Worm (Caenorhabditis elegans): ENCODE results near the gene hlh-13.

The hlh-13 gene

DNA sequence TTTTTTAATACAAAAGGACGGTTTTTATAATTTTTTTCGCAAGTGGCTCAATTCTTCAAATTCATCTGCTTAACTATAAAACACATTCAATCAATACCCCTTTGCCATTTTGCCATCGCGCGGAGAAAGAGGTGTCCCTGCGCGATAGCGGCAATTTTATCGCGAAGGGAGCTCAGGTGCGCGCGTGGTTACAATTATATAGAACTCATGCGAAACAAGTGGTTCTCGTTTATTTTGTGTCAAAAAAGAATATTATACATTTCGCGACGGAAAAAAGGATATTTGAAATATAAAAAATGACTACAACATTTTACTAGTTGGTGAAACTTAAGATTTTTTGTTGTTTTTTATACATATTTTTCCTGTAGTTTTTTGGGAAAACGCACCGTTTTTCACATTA, 39.9 kb upstream of the hlh-13 start (continued):
- peak; percentile 68 for TF ChIP-seq athp-1 (tag; optimal IDR thresholded peaks at IDR 0.05)
- no peak for TF ChIP-seq Y53F4B.3 (GFP tag; IDR thresholded peaks at IDR 0.05)
- TF ChIP-seq F23B12.7 (tag; optimal IDR thresholded peaks at IDR 0.05; ENCODE audit: insufficient read depth), result peak; percentile 97
- TF ChIP-seq ceh-58 (GFP tag; IDR thresholded peaks at IDR 0.05), result no peak
- TF ChIP-seq egrh-3 (GFP tag; IDR thresholded peaks at IDR 0.05), result no peak
- TF ChIP-seq T26A5.8 (tag; optimal IDR thresholded peaks at IDR 0.05), result no peak
- peak; percentile 97 for TF ChIP-seq let-526 (GFP tag; IDR thresholded peaks at IDR 0.05)
- peak; percentile 86 for TF ChIP-seq lin-26 (GFP tag; IDR thresholded peaks at IDR 0.05)
- TF ChIP-seq ekl-4 (GFP tag; IDR thresholded peaks at IDR 0.05), result peak; percentile 95
- no peak for TF ChIP-seq D2030.7 (GFP tag; IDR thresholded peaks at IDR 0.05)
- TF ChIP-seq rcor-1 (GFP tag; IDR thresholded peaks at IDR 0.05), result peak; percentile 97
- peak; percentile 100 for TF ChIP-seq Y56A3A.18 (GFP tag; IDR thresholded peaks at IDR 0.05)
- no peak for TF ChIP-seq hlh-12 (tag; optimal IDR thresholded peaks at IDR 0.05)
- TF ChIP-seq bed-1 (GFP tag; IDR thresholded peaks at IDR 0.05), result 0 out of 2 replicates have a peak, but pooled peaks have one; percentile 83
- TF ChIP-seq unc-62 (GFP tag; optimal IDR thresholded peaks at IDR 0.05), result peak; percentile 39
- TF ChIP-seq F10E7.11 (tag; optimal IDR thresholded peaks at IDR 0.05), result peak; percentile 97
- peak; percentile 96 for TF ChIP-seq lir-1 (GFP tag; conservative IDR thresholded peaks at IDR 0.05)
- TF ChIP-seq dpl-1 (GFP tag; optimal IDR thresholded peaks at IDR 0.05), result no peak
- peak; percentile 49 for TF ChIP-seq B0261.1 (tag; optimal IDR thresholded peaks at IDR 0.05)
- peak; percentile 43 for TF ChIP-seq sptf-2 (GFP tag; optimal IDR thresholded peaks at IDR 0.05)
- no peak for TF ChIP-seq F55B11.4 (tag; optimal IDR thresholded peaks at IDR 0.05; ENCODE audit: borderline replicate concordance, insufficient read depth)
- TF ChIP-seq F52B5.7 (tag; optimal IDR thresholded peaks at IDR 0.05), result peak; percentile 96
- no peak for TF ChIP-seq hlh-26 (GFP tag; conservative IDR thresholded peaks at IDR 0.05)
- TF ChIP-seq nhr-27 (tag; optimal IDR thresholded peaks at IDR 0.05), result peak; percentile 89
- peak; percentile 98 for TF ChIP-seq repo-1 (tag; optimal IDR thresholded peaks at IDR 0.05)
- TF ChIP-seq atf-7 (tag; optimal IDR thresholded peaks at IDR 0.05), result peak; percentile 98
- TF ChIP-seq xnd-1 (tag; optimal IDR thresholded peaks at IDR 0.05), result no peak
- TF ChIP-seq nfya-2 (GFP tag; IDR thresholded peaks at IDR 0.05), result 0 out of 2 replicates have a peak, but pooled peaks have one; percentile 28
- TF ChIP-seq Y95B8A.8 (GFP tag; IDR thresholded peaks at IDR 0.05), result peak; percentile 59; the same call in 1 of the 2 replicates
- TF ChIP-seq F37B4.10 (GFP tag; IDR thresholded peaks at IDR 0.05), result peak; percentile 97
- TF ChIP-seq chd-7 (tag; optimal IDR thresholded peaks at IDR 0.05), result peak; percentile 96
- no peak for TF ChIP-seq hrde-1 (tag; optimal IDR thresholded peaks at IDR 0.05; ENCODE audit: borderline replicate concordance)
- TF ChIP-seq F33H1.4 (GFP tag; IDR thresholded peaks at IDR 0.05), result peak; percentile 36; the same call in 1 of the 2 replicates
- TF ChIP-seq unc-130 (GFP tag; optimal IDR thresholded peaks at IDR 0.05), result peak; percentile 0
- peak; percentile 90 for TF ChIP-seq nhr-80 (tag; optimal IDR thresholded peaks at IDR 0.05)
- TF ChIP-seq snpc-1.1 (tag; optimal IDR thresholded peaks at IDR 0.05; ENCODE audit: insufficient read depth), result no peak
- no peak for TF ChIP-seq mel-28 (tag; optimal IDR thresholded peaks at IDR 0.05; ENCODE audit: borderline replicate concordance)
- TF ChIP-seq madf-3 (GFP tag; IDR thresholded peaks at IDR 0.05), result peak; percentile 90
- TF ChIP-seq lin-35 (GFP tag; optimal IDR thresholded peaks at IDR 0.05), result peak in 2 of 3 experiments; percentile 80 to 99
- TF ChIP-seq zim-3 (tag; optimal IDR thresholded peaks at IDR 0.05), result peak; percentile 71
- TF ChIP-seq C06A6.2 (GFP tag; conservative IDR thresholded peaks at IDR 0.05), result peak; percentile 98
- peak; percentile 54 for TF ChIP-seq attf-5 (GFP tag; optimal IDR thresholded peaks at IDR 0.05)
- no peak for TF ChIP-seq attf-6 (GFP tag; IDR thresholded peaks at IDR 0.05)
- no peak for TF ChIP-seq ztf-25 (GFP tag; IDR thresholded peaks at IDR 0.05)
- TF ChIP-seq egl-44 (GFP tag; IDR thresholded peaks at IDR 0.05), result peak; percentile 96
- TF ChIP-seq K11D2.4 (GFP tag; IDR thresholded peaks at IDR 0.05), result peak; percentile 99
- peak; percentile 41 for TF ChIP-seq madf-6 (GFP tag; IDR thresholded peaks at IDR 0.05)
- TF ChIP-seq tbx-9 (tag; optimal IDR thresholded peaks at IDR 0.05; ENCODE audit: borderline replicate concordance), result no peak

All from whole organism, young adult.